Worm (Caenorhabditis elegans): Measurements from ENCODE around the gene F01D5.2.
"Not testable (repeated sequence)": the region's sequence is repeated elsewhere in the genome, so short reads cannot be mapped to it uniquely, and the experiment has no call there.

F01D5.2 gene

DNA sequence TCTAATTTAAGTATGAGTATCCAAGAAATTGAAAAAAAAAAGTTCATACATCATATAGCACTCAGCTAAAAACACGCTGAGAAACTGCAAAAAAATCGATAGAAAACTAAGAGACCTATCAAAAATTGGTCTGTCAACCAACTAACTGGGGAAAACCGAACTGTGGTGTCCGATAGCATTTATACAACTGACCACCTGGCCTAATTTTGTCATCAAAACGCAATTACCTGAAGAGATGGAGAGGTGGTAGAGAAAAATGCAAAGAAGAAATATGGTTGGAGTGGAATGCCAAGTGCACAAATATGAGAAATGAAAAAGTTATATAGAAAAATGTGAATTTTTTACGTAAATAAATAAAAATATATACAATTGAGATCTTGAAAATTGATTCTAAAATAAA lies 25.4 kb downstream of the F01D5.2 start, which contains the start of gene Y39G8B.1:
Gene Y39G8B.1, minus strand, starts transcription at position 299 of the 400 bp plus-strand sequence.
- TF ChIP-seq let-607 (tag; optimal IDR thresholded peaks at IDR 0.05) = peak; percentile 52 to 64
- peak; percentile 55 for TF ChIP-seq nhr-80 (tag; optimal IDR thresholded peaks at IDR 0.05)
- no peak for TF ChIP-seq snpc-4 (GFP tag; optimal IDR thresholded peaks at IDR 0.05)
- peak in 1 of 4 experiments; percentile 8 for TF ChIP-seq snpc-4 (tag; optimal IDR thresholded peaks at IDR 0.05)
- TF ChIP-seq dpff-1 (tag; optimal IDR thresholded peaks at IDR 0.05) = no peak

DNA sequence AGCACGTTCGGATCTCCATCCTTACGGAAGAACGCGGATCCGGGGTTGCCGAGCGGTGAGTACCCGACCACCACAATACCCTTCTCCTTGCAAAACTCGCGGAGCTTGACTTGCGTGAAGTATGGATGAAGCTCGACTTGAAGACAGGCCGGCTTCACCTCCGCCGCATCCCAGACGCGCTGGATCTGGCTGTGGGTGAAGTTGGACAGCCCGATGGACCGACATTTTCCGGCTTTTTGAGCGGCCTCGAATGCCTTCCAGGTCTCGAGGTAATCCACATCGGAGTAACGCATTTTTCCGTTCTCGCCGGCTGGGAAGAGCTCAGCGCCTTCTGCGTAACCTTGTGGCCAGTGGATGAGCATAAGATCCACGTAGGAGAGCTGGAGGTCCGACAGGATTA lies 26.7 kb downstream of the F01D5.2 start:
- TF ChIP-seq lin-54 (GFP tag; optimal IDR thresholded peaks at IDR 0.05) = no peak
- TF ChIP-seq K12H6.12 (tag; optimal IDR thresholded peaks at IDR 0.05) = no peak
- TF ChIP-seq ceh-27 (GFP tag; optimal IDR thresholded peaks at IDR 0.05) = no peak
- no peak for TF ChIP-seq F52B5.7 (tag; optimal IDR thresholded peaks at IDR 0.05)
- TF ChIP-seq zfh-2 (GFP tag; conservative IDR thresholded peaks at IDR 0.05) = peak; percentile 55; the same call in 1 of the 2 replicates
- TF ChIP-seq dox-1 (GFP tag; IDR thresholded peaks at IDR 0.05) = no peak
- no peak for TF ChIP-seq snpc-4 (GFP tag; optimal IDR thresholded peaks at IDR 0.05)
- no peak for TF ChIP-seq snpc-4 (tag; optimal IDR thresholded peaks at IDR 0.05)
- TF ChIP-seq egl-44 (GFP tag; IDR thresholded peaks at IDR 0.05) = no peak
- TF ChIP-seq ztf-3 (GFP tag; optimal IDR thresholded peaks at IDR 0.05) = no peak
- TF ChIP-seq C17E4.6 (GFP tag; IDR thresholded peaks at IDR 0.05) = no peak
- TF ChIP-seq efl-1 (GFP tag; optimal IDR thresholded peaks at IDR 0.05) = no peak
- 0 out of 2 replicates have a peak, but pooled peaks have one; percentile 84 for TF ChIP-seq F37B4.10 (GFP tag; IDR thresholded peaks at IDR 0.05)

DNA sequence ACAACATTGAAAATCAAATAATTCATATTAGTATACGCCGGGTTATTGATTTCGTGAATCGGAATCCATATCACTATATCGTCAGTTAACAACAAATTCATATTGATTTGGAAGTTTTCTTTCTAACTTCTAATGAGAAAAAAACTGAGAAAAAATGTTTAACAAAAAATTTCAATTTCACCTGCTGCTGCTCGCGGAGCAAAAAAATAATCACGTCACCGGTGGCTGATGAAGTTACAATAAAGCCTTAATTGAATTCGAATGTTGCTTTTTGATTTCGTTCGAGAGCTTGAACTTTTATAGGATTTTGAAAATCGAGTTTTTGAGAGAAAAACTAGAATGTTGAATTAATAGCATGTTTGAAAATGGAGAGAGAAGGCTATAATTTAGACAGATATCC lies 29.9 kb downstream of the F01D5.2 start, which contains the start of gene sre-43:
Gene sre-43, minus strand, starts transcription at position 101 of the 400 bp plus-strand sequence.
- TF ChIP-seq madf-3 (GFP tag; IDR thresholded peaks at IDR 0.05) (no peak), tbx-9 (tag; optimal IDR thresholded peaks at IDR 0.05; ENCODE audit: borderline replicate concordance) (no peak), repo-1 (tag; optimal IDR thresholded peaks at IDR 0.05) (no peak), cebp-1 (GFP tag; IDR thresholded peaks at IDR 0.05) (no peak), cebp-1 (tag; optimal IDR thresholded peaks at IDR 0.05) (no peak), attf-3 (GFP tag; conservative IDR thresholded peaks at IDR 0.05) (no peak), madf-10 (tag; optimal IDR thresholded peaks at IDR 0.05) (no peak), F57A8.1 (GFP tag; optimal IDR thresholded peaks at IDR 0.05) (no peak), akir-1 (GFP tag; optimal IDR thresholded peaks at IDR 0.05) (no peak), sptf-2 (GFP tag; optimal IDR thresholded peaks at IDR 0.05) (no peak), hmg-1.2 (GFP tag; IDR thresholded peaks at IDR 0.05) (no peak), F22D6.2 (tag; optimal IDR thresholded peaks at IDR 0.05) (no peak), F55B11.4 (tag; optimal IDR thresholded peaks at IDR 0.05; ENCODE audit: borderline replicate concordance, insufficient read depth) (no peak), atf-7 (tag; optimal IDR thresholded peaks at IDR 0.05) (no peak), lin-26 (GFP tag; IDR thresholded peaks at IDR 0.05) (no peak), gei-17 (GFP tag; optimal IDR thresholded peaks at IDR 0.05) (no peak), xnd-1 (tag; optimal IDR thresholded peaks at IDR 0.05) (no peak)

DNA sequence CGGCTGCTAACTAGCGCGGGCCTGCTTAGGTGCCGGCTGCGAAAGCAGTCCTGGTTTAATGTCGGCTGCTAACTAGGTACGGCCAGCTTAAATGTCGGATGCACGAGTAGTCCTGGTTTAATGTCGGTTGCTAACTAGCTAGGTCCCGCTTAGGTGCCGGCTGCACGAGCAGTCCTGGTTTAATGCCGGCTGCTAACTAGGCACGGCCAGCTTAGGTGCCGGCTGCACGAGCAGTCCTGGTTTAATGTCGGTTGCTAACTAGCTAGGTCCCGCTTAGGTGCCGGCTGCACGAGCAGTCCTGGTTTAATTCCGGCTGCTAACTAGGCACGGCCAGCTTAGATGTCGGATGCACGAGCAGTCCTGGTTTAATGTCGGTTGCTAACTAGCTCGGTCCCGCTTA lies 30.9 kb downstream of the F01D5.2 start:
- TF ChIP-seq snpc-4 (GFP tag; optimal IDR thresholded peaks at IDR 0.05) = not testable (repeated sequence)
- TF ChIP-seq snpc-4 (tag; optimal IDR thresholded peaks at IDR 0.05) (peak in 1 of 4 experiments; percentile 47), egrh-3 (GFP tag; IDR thresholded peaks at IDR 0.05) (peak; percentile 36; the same call in 1 of the 2 replicates), zfh-2 (GFP tag; conservative IDR thresholded peaks at IDR 0.05) (peak; percentile 51; the same call in 1 of the 2 replicates), lag-1 (GFP tag; IDR thresholded peaks at IDR 0.05) (0 out of 2 replicates have a peak, but pooled peaks have one; percentile 40)

Data from whole organism, young adult.